Fruit fly (Drosophila melanogaster) whole organism, embryonic: ENCODE measurements around the gene Sec61alpha.

Experiments used
- Aef1 ChIP-seq: fragments of 200-800 bp; sonication (Bioruptor generic); IDR thresholded peaks from 3 replicates; pipeline ENCODE4 v1.3.6; 2022; ENCODE audit warnings: missing biosample characterization, missing genetic modification characterization
- B-H1 ChIP-seq: fragments of 200-800 bp; sonication (Bioruptor generic); IDR thresholded peaks from 3 replicates; pipeline ENCODE4 v1.3.6; 2022; ENCODE audit warnings: missing biosample characterization, missing genetic modification characterization
- Bgb ChIP-seq: fragments of 200-800 bp; sonication (Bioruptor generic); IDR thresholded peaks from 2 replicates; pipeline ENCODE4 v1.3.6; 2022; ENCODE audit warnings: missing biosample characterization, missing genetic modification characterization; ENCODE audit not compliant: partially characterized antibody
- BtbVII ChIP-seq: fragments of 200-800 bp; sonication (Bioruptor generic); optimal IDR thresholded peaks from 3 replicates; lab custom pipeline; 2017; ENCODE audit warnings: missing biosample characterization, mild to moderate bottlenecking, missing genetic modification characterization
- CG10543 ChIP-seq: fragments of 200-800 bp; sonication (Bioruptor generic); optimal IDR thresholded peaks from 3 replicates; lab custom pipeline; 2017; ENCODE audit warnings: missing biosample characterization, mild to moderate bottlenecking, missing genetic modification characterization, moderate library complexity
- CG12104 ChIP-seq: fragments of 200-800 bp; sonication (Bioruptor generic); optimal IDR thresholded peaks from 3 replicates; lab custom pipeline; 2016; ENCODE audit warnings: missing biosample characterization, missing genetic modification characterization
- CG1233 ChIP-seq: fragments of 200-800 bp; sonication (Bioruptor generic); optimal IDR thresholded peaks from 4 replicates; lab custom pipeline; 2018; ENCODE audit warnings: missing biosample characterization, mild to moderate bottlenecking, missing genetic modification characterization
- CG12744 ChIP-seq: fragments of 200-800 bp; sonication (Bioruptor generic); optimal IDR thresholded peaks from 2 replicates; lab custom pipeline; 2016; ENCODE audit warnings: missing biosample characterization, missing genetic modification characterization
- CG14014 ChIP-seq: fragments of 200-800 bp; sonication (Bioruptor generic); IDR thresholded peaks from 2 replicates; pipeline ENCODE4 v1.3.6; 2022; ENCODE audit warnings: missing biosample characterization, missing genetic modification characterization
- CG15269 ChIP-seq: fragments of 200-800 bp; sonication (Bioruptor generic); optimal IDR thresholded peaks from 2 replicates; lab custom pipeline; 2018; ENCODE audit warnings: missing biosample characterization, mild to moderate bottlenecking, missing genetic modification characterization, moderate library complexity
- CG16815 ChIP-seq: fragments of 200-800 bp; sonication (Bioruptor generic); optimal IDR thresholded peaks from 3 replicates; lab custom pipeline; 2017; ENCODE audit warnings: missing biosample characterization, mild to moderate bottlenecking, missing genetic modification characterization
- CG18262 ChIP-seq: fragments of 200-800 bp; optimal IDR thresholded peaks from 3 replicates; lab custom pipeline; 2019; ENCODE audit warnings: missing biosample characterization, mild to moderate bottlenecking, missing genetic modification characterization, moderate library complexity
- CG18599 ChIP-seq: fragments of 200-800 bp; sonication (Bioruptor generic); optimal IDR thresholded peaks from 3 replicates; lab custom pipeline; 2017; ENCODE audit warnings: missing biosample characterization, missing genetic modification characterization, mild to moderate bottlenecking, moderate library complexity, missing genetic modification reagents
- CG2199 ChIP-seq: fragments of 200-800 bp; sonication (Bioruptor generic); IDR thresholded peaks from 3 replicates; pipeline ENCODE4 v1.3.6; 2022; ENCODE audit warnings: missing biosample characterization, missing genetic modification characterization
- CG30020 ChIP-seq: fragments of 200-800 bp; optimal IDR thresholded peaks from 2 replicates; lab custom pipeline; 2019; ENCODE audit warnings: missing biosample characterization, mild to moderate bottlenecking, missing genetic modification characterization, moderate library complexity
- CG3847 ChIP-seq: fragments of 200-800 bp; sonication (Bioruptor generic); IDR thresholded peaks from 2 replicates; pipeline ENCODE4 v1.3.6; 2022; ENCODE audit warnings: missing biosample characterization, missing genetic modification characterization
- CG42726 ChIP-seq: fragments of 200-800 bp; sonication (Bioruptor generic); IDR thresholded peaks from 2 replicates; pipeline ENCODE4 v1.3.6; 2022; ENCODE audit warnings: missing biosample characterization, missing genetic modification characterization; ENCODE audit not compliant: partially characterized antibody
- CG4404 ChIP-seq: fragments of 200-800 bp; sonication (Bioruptor generic); IDR thresholded peaks from 2 replicates; pipeline ENCODE4 v1.3.6; 2022; ENCODE audit warnings: missing biosample characterization, missing genetic modification characterization
- CG6175 ChIP-seq: fragments of 200-800 bp; sonication (Bioruptor generic); IDR thresholded peaks from 3 replicates; pipeline ENCODE4 v1.3.6; 2022; ENCODE audit warnings: missing biosample characterization, missing genetic modification characterization
- CG6791 ChIP-seq: fragments of 200-800 bp; sonication (Bioruptor generic); IDR thresholded peaks from 3 replicates; pipeline ENCODE4 v1.3.6; 2022; ENCODE audit warnings: missing biosample characterization, missing genetic modification characterization; ENCODE audit not compliant: partially characterized antibody
- CG9817 ChIP-seq: fragments of 200-800 bp; sonication (Bioruptor generic); optimal IDR thresholded peaks from 2 replicates; lab custom pipeline; 2018; ENCODE audit warnings: missing biosample characterization, mild to moderate bottlenecking, missing genetic modification characterization, moderate library complexity
- CG9932 ChIP-seq: fragments of 200-800 bp; sonication (Bioruptor generic); IDR thresholded peaks from 2 replicates; pipeline ENCODE4 v1.3.6; 2022; ENCODE audit warnings: missing biosample characterization, missing genetic modification characterization
- Chrac-16 ChIP-seq: fragments of 200-800 bp; sonication (Bioruptor generic); optimal IDR thresholded peaks from 3 replicates; lab custom pipeline; 2016; ENCODE audit warnings: missing biosample characterization, missing genetic modification characterization
- Dip2 ChIP-seq: fragments of 200-800 bp; sonication (Bioruptor generic); IDR thresholded peaks from 2 replicates; pipeline ENCODE4 v1.3.6; 2022; ENCODE audit warnings: missing biosample characterization, missing genetic modification characterization
- Dll ChIP-seq: fragments of 200-800 bp; sonication (Bioruptor generic); IDR thresholded peaks from 4 replicates; pipeline ENCODE4 v1.3.6; 2022; ENCODE audit warnings: missing biosample characterization, missing genetic modification characterization; ENCODE audit not compliant: partially characterized antibody
- Doc2 ChIP-seq: fragments of 200-800 bp; sonication (Bioruptor generic); IDR thresholded peaks from 2 replicates; pipeline ENCODE4 v1.3.6; 2022; ENCODE audit warnings: missing biosample characterization, missing genetic modification characterization
- Doc3 ChIP-seq: fragments of 200-800 bp; sonication (Bioruptor generic); IDR thresholded peaks from 3 replicates; pipeline ENCODE4 v1.3.6; 2022; ENCODE audit warnings: missing biosample characterization, missing genetic modification characterization; ENCODE audit not compliant: partially characterized antibody
- Fer2 ChIP-seq: fragments of 200-800 bp; sonication (Bioruptor generic); optimal IDR thresholded peaks from 2 replicates; lab custom pipeline; 2018; ENCODE audit warnings: missing biosample characterization, mild to moderate bottlenecking, missing genetic modification characterization, moderate library complexity
- Hr78 ChIP-seq, 2 experiments: fragments of 200-800 bp in 1 of 2; fragments of >200 bp in 1 of 2; sonication (Bioruptor generic) in 1 of 2; optimal IDR thresholded peaks; 2 replicates each; lab custom pipeline; 2017 to 2019; ENCODE audit warnings: missing biosample characterization in 2 of 2, missing genetic modification characterization in 2 of 2, mild to moderate bottlenecking in 1 of 2, moderate library complexity in 1 of 2
- NfI ChIP-seq: fragments of 200-800 bp; sonication (Bioruptor generic); optimal IDR thresholded peaks from 3 replicates; lab custom pipeline; 2018; ENCODE audit warnings: missing biosample characterization, mild to moderate bottlenecking, missing genetic modification characterization, moderate library complexity
- PHDP ChIP-seq: fragments of 200-800 bp; sonication (Bioruptor generic); optimal IDR thresholded peaks from 3 replicates; lab custom pipeline; 2018; ENCODE audit warnings: missing biosample characterization, mild to moderate bottlenecking, missing genetic modification characterization, moderate library complexity
- Sry-β ChIP-seq: fragments of 200-800 bp; sonication (Bioruptor generic); optimal IDR thresholded peaks from 2 replicates; lab custom pipeline; 2018; ENCODE audit warnings: missing biosample characterization, mild to moderate bottlenecking, missing genetic modification characterization, moderate library complexity
- Ssrp ChIP-seq: fragments of 200-800 bp; sonication (Bioruptor generic); optimal IDR thresholded peaks from 2 replicates; lab custom pipeline; 2018; ENCODE audit warnings: missing biosample characterization, mild to moderate bottlenecking, missing genetic modification characterization, moderate library complexity
- Tbp ChIP-seq: fragments of >200 bp; optimal IDR thresholded peaks from 2 replicates; lab custom pipeline; 2018; ENCODE audit warnings: missing biosample characterization, missing genetic modification characterization
- ase ChIP-seq: fragments of 200-800 bp; sonication (Bioruptor generic); IDR thresholded peaks from 3 replicates; pipeline ENCODE4 v1.3.6; 2022; ENCODE audit warnings: missing biosample characterization, missing genetic modification characterization
- bab2 ChIP-seq: fragments of 200-800 bp; sonication (Bioruptor generic); optimal IDR thresholded peaks from 2 replicates; lab custom pipeline; 2016; ENCODE audit warnings: missing biosample characterization, missing genetic modification characterization
- cato ChIP-seq: fragments of 200-800 bp; sonication (Bioruptor generic); optimal IDR thresholded peaks from 2 replicates; lab custom pipeline; 2016; ENCODE audit warnings: missing biosample characterization, missing genetic modification characterization, borderline replicate concordance
- gsb ChIP-seq: fragments of 200-800 bp; sonication (Bioruptor generic); IDR thresholded peaks from 2 replicates; pipeline ENCODE4 v1.3.6; 2022; ENCODE audit warnings: missing biosample characterization, missing genetic modification characterization
- hth ChIP-seq: fragments of >200 bp; optimal IDR thresholded peaks from 2 replicates; lab custom pipeline; 2017; ENCODE audit warnings: inconsistent platforms
- onecut ChIP-seq: fragments of 200-800 bp; sonication (Bioruptor generic); IDR thresholded peaks from 2 replicates; pipeline ENCODE4 v1.3.6; 2022; ENCODE audit warnings: missing biosample characterization, missing genetic modification characterization
- pho ChIP-seq: fragments of 200-800 bp; sonication (Bioruptor generic); optimal IDR thresholded peaks from 2 replicates; lab custom pipeline; 2016; ENCODE audit warnings: missing biosample characterization, missing genetic modification characterization
- row ChIP-seq: fragments of 200-800 bp; sonication (Bioruptor generic); IDR thresholded peaks from 3 replicates; pipeline ENCODE4 v1.3.6; 2022; ENCODE audit warnings: missing biosample characterization, missing genetic modification characterization
- run ChIP-seq: fragments of 200-800 bp; sonication (Bioruptor generic); optimal IDR thresholded peaks from 3 replicates; lab custom pipeline; 2018; ENCODE audit warnings: missing biosample characterization, mild to moderate bottlenecking, missing genetic modification characterization
- sc ChIP-seq, 3 experiments: fragments of >200 bp in 2 of 3; fragments of 200-800 bp in 1 of 3; sonication (Bioruptor generic) in 1 of 3; optimal IDR thresholded peaks; 2 replicates in 2 of 3; 3 replicates in 1 of 3; lab custom pipeline; 2017; ENCODE audit warnings: mild to moderate bottlenecking in 1 of 3, missing biosample characterization in 1 of 3, missing genetic modification characterization in 1 of 3, missing genetic modification reagents in 1 of 3
- schlank ChIP-seq: fragments of 200-800 bp; sonication (Bioruptor generic); optimal IDR thresholded peaks from 2 replicates; lab custom pipeline; 2018; ENCODE audit warnings: missing biosample characterization, mild to moderate bottlenecking, missing genetic modification characterization
- tap ChIP-seq: fragments of 200-800 bp; optimal IDR thresholded peaks from 3 replicates; lab custom pipeline; 2019; ENCODE audit warnings: missing biosample characterization, mild to moderate bottlenecking, missing genetic modification characterization, moderate library complexity
- tgo ChIP-seq: fragments of 200-800 bp; sonication (Bioruptor generic); IDR thresholded peaks from 3 replicates; pipeline ENCODE4 v1.3.6; 2022; ENCODE audit warnings: missing biosample characterization, missing genetic modification characterization
- tin ChIP-seq: fragments of 200-800 bp; sonication (Bioruptor generic); optimal IDR thresholded peaks from 3 replicates; lab custom pipeline; 2016; ENCODE audit warnings: missing biosample characterization, missing genetic modification characterization
- vnd ChIP-seq: fragments of 200-800 bp; sonication (Bioruptor generic); IDR thresholded peaks from 3 replicates; pipeline ENCODE4 v1.3.6; 2022; ENCODE audit warnings: missing biosample characterization, missing genetic modification characterization; ENCODE audit not compliant: partially characterized antibody
- yki ChIP-seq: fragments of >200 bp; optimal IDR thresholded peaks from 3 replicates; lab custom pipeline; 2018

Gene Sec61alpha

dm6 chr2L:6490783-6491249 lies 10.4 kb upstream of the Sec61alpha start, which contains the start of the genes Phf5a and CG31638 (continued):
- TF ChIP-seq CG3847 (GFP tag; lab: Robert Waterston, UW) (peak; percentile 90), CG4404 (GFP tag; lab: Robert Waterston, UW) (peak; percentile 97), CG16815 (GFP tag; lab: Kevin White, UChicago) (peak; percentile 73), Fer2 (peak; percentile 95), Chrac-16 (GFP tag; lab: Kevin White, UChicago) (peak; percentile 96), run (tag; lab: Kevin White, UChicago) (peak; percentile 87), CG15269 (tag; lab: Kevin White, UChicago) (peak; percentile 87), gsb (GFP tag; lab: Robert Waterston, UW) (peak; percentile 92), CG10543 (GFP tag; lab: Kevin White, UChicago) (peak; percentile 84), vnd (GFP tag; lab: Robert Waterston, UW) (no peak), CG9817 (peak; percentile 82), row (GFP tag; lab: Robert Waterston, UW) (peak; percentile 99), CG1233 (GFP tag; lab: Kevin White, UChicago) (peak; percentile 95), BtbVII (GFP tag; lab: Kevin White, UChicago) (peak; percentile 87), Doc3 (GFP tag; lab: Robert Waterston, UW) (no peak), CG2199 (GFP tag; lab: Robert Waterston, UW) (peak; percentile 96), tin (GFP tag; lab: Kevin White, UChicago) (peak; percentile 91), pho (GFP tag; lab: Kevin White, UChicago) (no peak), Hr78 (GFP tag; optimal IDR thresholded peaks at IDR 0.05; lab: Kevin White, UChicago) (no peak), Bgb (GFP tag; lab: Robert Waterston, UW) (no peak; the same call in 1 of the 2 replicates), CG18599 (GFP tag; lab: Kevin White, UChicago) (peak; percentile 96), CG12104 (GFP tag; lab: Kevin White, UChicago) (peak; percentile 58), Aef1 (GFP tag; lab: Robert Waterston, UW) (peak; percentile 51; the same call in 2 of the 3 replicates), CG6791 (GFP tag; lab: Robert Waterston, UW) (peak; percentile 21; the same call in 1 of the 3 replicates), CG12744 (GFP tag; lab: Kevin White, UChicago) (no peak), Tbp (GFP tag; lab: Kevin White, UChicago) (no peak), onecut (peak; percentile 28; the same call in 1 of the 2 replicates), CG9932 (GFP tag; lab: Robert Waterston, UW) (peak; percentile 85), NfI (GFP tag; lab: Kevin White, UChicago) (peak; percentile 62), hth (lab: Kevin White, UChicago) (no peak), Dip2 (GFP tag; lab: Robert Waterston, UW) (peak; percentile 58), yki (lab: Kevin White, UChicago) (no peak), ase (peak; percentile 97), CG18262 (tag; lab: Kevin White, UChicago) (peak; percentile 96), CG30020 (peak; percentile 58), sc (optimal IDR thresholded peaks at IDR 0.05; lab: Kevin White, UChicago) (no peak), sc (GFP tag; optimal IDR thresholded peaks at IDR 0.05; lab: Kevin White, UChicago) (peak; percentile 91), Sry-β (GFP tag; lab: Kevin White, UChicago) (peak; percentile 65), tgo (peak; percentile 71), tap (peak; percentile 93), cato (peak; percentile 95), CG42726 (no peak), CG14014 (peak; percentile 92), Dll (GFP tag; lab: Robert Waterston, UW) (0 out of 4 replicates have a peak, but pooled peaks have one; percentile 52), schlank (peak; percentile 57), Doc2 (GFP tag; lab: Robert Waterston, UW) (peak; percentile 91), bab2 (peak; percentile 13), B-H1 (GFP tag; lab: Robert Waterston, UW) (peak; percentile 96), Ssrp (tag; lab: Kevin White, UChicago) (peak; percentile 53), PHDP (peak; percentile 97), CG6175 (peak; percentile 94)
